Worm (Caenorhabditis elegans) whole organism, L4/young adult: ENCODE measurements around the gene coa-7.
"Not testable (repeated sequence)": the region's sequence is repeated elsewhere in the genome, so short reads cannot be mapped to it uniquely, and the experiment has no call there.

ENCODE experiments used
- W03F9.2 ChIP-seq: fragments of 150-350 bp; optimal IDR thresholded peaks from 2 replicates; lab custom pipeline; 2014; ENCODE audit warnings: missing biosample characterization, missing genetic modification characterization
- dao-5 ChIP-seq: sonication (generic microtip); optimal IDR thresholded peaks from 2 replicates; lab custom pipeline; 2016; ENCODE audit warnings: missing genotype, missing genetic modification characterization, moderate library complexity, missing compliant biosample characterization
- him-1 ChIP-seq: sonication (generic microtip); optimal IDR thresholded peaks from 2 replicates; lab custom pipeline; 2016; ENCODE audit warnings: missing genotype, missing genetic modification reagents, missing genetic modification characterization, missing compliant biosample characterization

coa-7 gene

DNA sequence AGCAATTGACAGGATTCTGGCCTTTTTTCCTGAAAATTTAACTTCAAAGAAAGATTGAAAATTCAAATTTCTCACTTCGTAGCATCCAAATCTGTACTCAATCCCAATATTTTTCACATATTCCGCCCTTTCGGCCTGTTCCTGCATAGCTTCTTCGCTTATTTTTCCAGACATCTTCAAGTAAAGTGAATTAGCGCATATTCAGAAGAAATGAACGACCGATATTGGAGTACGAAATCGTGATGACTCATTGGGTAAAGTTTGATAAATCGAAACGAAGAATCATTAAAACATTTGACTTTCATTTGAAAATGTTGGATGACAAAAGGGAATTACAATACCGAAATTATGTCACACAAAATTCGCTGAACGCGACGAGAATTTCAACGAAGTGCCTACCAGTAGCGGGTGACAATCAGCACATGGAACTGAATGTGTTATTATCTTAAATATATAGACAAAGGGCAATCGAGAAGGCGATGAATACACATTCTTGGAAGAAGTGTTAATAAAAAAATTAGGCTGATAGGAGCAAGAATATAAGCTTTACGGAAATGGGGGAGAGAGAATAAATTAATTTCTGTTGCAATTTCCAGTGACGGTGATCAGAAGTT lies at the start of gene coa-7:
Gene coa-7 (minus strand): TSS at position 174 of the 614 bp plus-strand sequence.
- TF ChIP-seq W03F9.2 (tag; lab: Kevin White, UChicago) (no peak), him-1 (tag; lab: Kevin White, UChicago) (no peak), dao-5 (no peak)

DNA sequence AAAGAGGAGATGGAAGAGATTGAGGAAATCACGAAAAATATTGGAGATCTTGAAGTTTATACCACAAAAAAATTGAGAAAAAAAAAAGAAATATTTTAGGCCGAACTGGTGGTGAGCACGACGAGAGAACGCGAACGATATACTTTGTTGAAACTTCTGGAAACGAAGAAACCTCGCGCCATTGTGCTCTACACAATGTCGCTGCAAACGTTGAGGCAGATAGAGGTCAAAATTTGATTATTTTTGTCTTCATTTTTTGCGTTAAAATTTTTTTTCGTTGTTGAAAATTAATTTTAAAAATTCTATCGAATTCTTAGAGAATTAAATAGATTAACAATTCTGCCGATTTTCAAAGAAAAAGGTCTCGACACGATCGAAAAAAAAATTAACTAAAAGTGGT lies 49.7 kb upstream of the coa-7 start:
- no peak for TF ChIP-seq W03F9.2 (tag; lab: Kevin White, UChicago)
- no peak for TF ChIP-seq dao-5

DNA sequence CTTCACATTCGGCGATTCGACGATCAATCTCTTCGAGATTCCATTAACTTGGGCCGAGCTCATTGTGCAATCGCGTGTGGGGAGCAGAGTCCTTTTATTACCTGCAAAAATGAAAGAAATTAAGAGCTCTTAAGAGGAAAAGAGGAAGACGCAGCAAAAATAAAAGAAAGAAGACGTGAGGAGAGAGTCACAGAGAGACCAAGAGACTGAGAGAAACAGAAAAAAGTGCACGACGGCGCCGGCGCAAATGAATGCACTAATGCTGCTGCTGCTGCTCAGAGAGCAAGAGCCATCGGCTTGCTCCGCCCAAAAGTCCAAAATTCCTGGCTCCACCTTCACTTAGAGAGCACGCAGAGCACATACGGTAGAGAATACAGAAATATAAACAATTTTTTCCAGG lies 49.3 kb upstream of the coa-7 start, which contains the start of gene inos-1:
Gene inos-1 (minus strand): TSS at position 101 of the 400 bp plus-strand sequence.
- TF ChIP-seq him-1 (tag; lab: Kevin White, UChicago) (no peak), dao-5 (no peak), W03F9.2 (tag; lab: Kevin White, UChicago) (no peak)

DNA sequence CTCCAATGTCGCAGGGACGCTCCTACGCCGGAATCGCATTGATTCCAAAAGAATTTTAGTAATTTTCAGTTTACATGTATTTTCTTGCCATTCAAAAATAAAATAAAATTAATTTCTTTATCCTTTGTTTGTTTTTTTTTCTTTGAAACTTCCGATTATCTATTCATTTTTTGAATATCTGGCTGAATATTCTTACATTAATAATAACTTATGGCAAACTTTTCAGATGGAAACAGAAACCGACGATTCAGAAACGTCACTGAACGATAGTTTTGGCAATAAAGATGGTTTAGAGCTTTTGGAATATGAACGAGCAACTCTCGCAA lies 45.0 kb upstream of the coa-7 start, which contains the start of gene xpf-1:
Gene xpf-1 (plus strand): TSS at position 227 of the 326 bp plus-strand sequence.
- TF ChIP-seq W03F9.2 (tag; lab: Kevin White, UChicago) (no peak), him-1 (tag; lab: Kevin White, UChicago) (no peak), dao-5 (no peak)

- not testable (repeated sequence) for TF ChIP-seq W03F9.2 (tag; lab: Kevin White, UChicago); dao-5; him-1 (tag; lab: Kevin White, UChicago)
These were observed 44.4 kb upstream of the coa-7 start, which contains the start of gene tars-1 for ce11 chrII:11695161-11695944. Gene tars-1 (minus strand): TSS chrII:11695657.

ce11 chrII:11694432-11694831 lies 43.5 kb upstream of the coa-7 start:
- TF ChIP-seq dao-5: no peak
- TF ChIP-seq W03F9.2 (tag; lab: Kevin White, UChicago): no peak
- no peak for TF ChIP-seq him-1 (tag; lab: Kevin White, UChicago)

DNA sequence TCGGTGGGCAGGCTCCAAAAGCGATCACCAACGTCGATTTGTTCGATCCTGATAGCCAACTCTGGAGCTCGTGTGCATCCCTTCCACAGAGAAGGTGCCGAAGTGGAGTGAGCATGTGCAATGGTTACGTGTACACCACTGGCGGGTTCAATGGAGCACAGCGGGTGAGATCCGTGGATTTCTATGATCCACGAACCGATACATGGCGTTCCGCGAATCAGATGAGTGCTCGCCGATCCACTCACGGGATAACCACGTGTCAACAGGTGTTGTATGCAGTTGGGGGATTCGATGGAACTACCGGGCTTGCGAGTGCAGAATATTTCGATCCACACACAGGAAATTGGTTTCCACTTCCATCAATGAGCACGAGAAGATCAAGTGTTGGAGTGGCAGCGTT lies 39.9 kb upstream of the coa-7 start:
- TF ChIP-seq him-1 (tag; lab: Kevin White, UChicago) (no peak), dao-5 (no peak), W03F9.2 (tag; lab: Kevin White, UChicago) (no peak)

- TF ChIP-seq dao-5 (no peak), him-1 (tag; lab: Kevin White, UChicago) (no peak), W03F9.2 (tag; lab: Kevin White, UChicago) (no peak)
These were observed 39.0 kb upstream of the coa-7 start for ce11 chrII:11689941-11690340.

DNA sequence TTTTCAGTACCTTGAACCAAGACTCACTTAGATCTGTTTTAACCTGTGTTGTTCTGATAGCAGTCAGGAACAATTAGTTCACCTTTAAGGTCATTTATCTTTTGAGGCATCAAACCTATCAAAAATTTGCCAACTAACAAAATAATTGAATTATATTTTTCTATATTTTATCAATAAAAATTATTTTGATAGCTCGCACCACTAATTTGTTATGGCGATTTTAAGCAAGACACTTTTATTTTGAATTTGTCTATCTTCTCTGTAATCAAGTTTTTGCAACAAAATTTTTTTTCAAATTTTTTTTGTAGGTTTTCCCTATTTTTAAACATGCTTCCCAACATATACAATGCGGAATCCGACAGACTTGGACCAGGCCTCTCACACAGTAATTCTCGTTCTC lies 37.7 kb upstream of the coa-7 start, which contains the start of gene kel-1:
Gene kel-1 (plus strand): TSS at position 301 of the 400 bp plus-strand sequence.
- TF ChIP-seq W03F9.2 (tag; lab: Kevin White, UChicago) (no peak), him-1 (tag; lab: Kevin White, UChicago) (no peak), dao-5 (no peak)

ce11 chrII:11688011-11688410 lies 37.1 kb upstream of the coa-7 start:
- TF ChIP-seq dao-5 (no peak), W03F9.2 (tag; lab: Kevin White, UChicago) (no peak), him-1 (tag; lab: Kevin White, UChicago) (no peak)

DNA sequence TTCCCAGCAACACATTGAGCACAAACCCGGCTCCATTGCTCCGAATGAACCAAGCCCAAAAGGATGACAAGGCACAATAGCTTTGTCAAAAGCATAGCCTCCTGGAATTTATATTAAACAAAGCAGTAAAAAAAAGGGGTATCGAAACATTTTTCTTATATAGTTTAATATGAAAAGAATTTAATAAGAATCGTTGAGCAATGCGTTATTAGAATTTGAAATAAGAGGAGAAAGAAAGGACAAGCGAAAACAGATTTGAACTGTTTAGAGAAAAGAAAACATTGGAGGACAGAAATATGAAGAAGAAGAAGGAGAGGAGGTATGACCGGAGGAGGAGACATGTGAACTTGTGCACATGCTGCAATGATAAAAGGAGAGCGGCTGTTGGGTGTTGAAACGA lies 34.2 kb upstream of the coa-7 start, which contains the start of gene C47D12.5:
Gene C47D12.5 (minus strand): TSS at position 101 of the 400 bp plus-strand sequence.
- TF ChIP-seq dao-5 (no peak), W03F9.2 (tag; lab: Kevin White, UChicago) (no peak)

DNA sequence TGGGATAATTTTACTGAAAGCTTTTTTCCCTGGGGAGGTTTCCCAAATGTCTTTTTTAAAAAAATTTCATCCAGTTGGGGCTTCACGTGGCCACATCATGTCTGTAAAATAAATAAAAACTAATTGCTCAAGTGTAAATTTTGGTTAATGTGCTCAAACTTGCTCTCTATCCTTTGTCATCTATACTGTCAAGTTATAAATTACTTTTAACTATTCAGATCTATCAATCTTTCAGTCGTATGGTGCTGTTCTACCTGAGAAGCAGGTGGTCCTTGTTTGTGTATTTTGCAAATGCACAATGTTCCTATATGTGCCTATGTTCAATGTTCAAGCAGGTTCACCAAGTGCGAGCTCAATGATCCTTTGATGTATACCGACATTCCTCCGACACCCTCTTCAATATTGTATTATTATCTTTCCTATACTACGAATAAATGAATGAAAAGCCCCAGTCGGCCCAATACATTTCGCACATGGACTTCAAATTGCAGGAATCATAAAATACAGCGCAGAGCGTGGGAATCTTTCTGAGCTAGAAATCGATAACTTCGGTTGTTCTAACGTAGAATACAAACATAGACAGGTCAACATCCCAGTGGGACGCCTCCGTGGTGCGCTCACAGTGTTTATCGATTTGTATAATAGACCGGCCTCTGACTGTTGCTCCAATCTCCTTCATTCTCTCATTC lies 30.3 kb upstream of the coa-7 start, which contains the start of the genes sfxn-1.4 and C47D12.4:
Gene sfxn-1.4 (minus strand): TSS at position 101 of the 689 bp plus-strand sequence.
Gene C47D12.4 (plus strand): TSS at position 639 of the 689 bp plus-strand sequence.
- no peak for TF ChIP-seq him-1 (tag; lab: Kevin White, UChicago)
- no peak for TF ChIP-seq W03F9.2 (tag; lab: Kevin White, UChicago)
- TF ChIP-seq dao-5: no peak

- TF ChIP-seq W03F9.2 (tag; lab: Kevin White, UChicago): no peak
- TF ChIP-seq him-1 (tag; lab: Kevin White, UChicago): no peak
- no peak for TF ChIP-seq dao-5
These were observed 29.3 kb upstream of the coa-7 start for ce11 chrII:11680220-11680619.
